Fruit fly (Drosophila melanogaster) whole organism, embryonic: ENCODE measurements around the gene Kyat.

ENCODE experiments used
- Ada2b ChIP-seq: fragments of 200-800 bp; sonication (Bioruptor generic); IDR thresholded peaks from 2 replicates; pipeline ENCODE4 v1.3.6; 2022; ENCODE audit warnings: missing biosample characterization, missing genetic modification characterization
- Asciz ChIP-seq: fragments of 200-800 bp; sonication (Bioruptor generic); optimal IDR thresholded peaks from 2 replicates; lab custom pipeline; 2017; ENCODE audit warnings: missing biosample characterization, mild to moderate bottlenecking, missing genetic modification characterization, missing genetic modification reagents
- BEAF-32 ChIP-seq: fragments of 200-800 bp; sonication (Bioruptor generic); optimal IDR thresholded peaks from 3 replicates; lab custom pipeline; 2017; ENCODE audit warnings: missing biosample characterization, missing genetic modification characterization, mild to moderate bottlenecking, moderate library complexity, missing genetic modification reagents
- C15 ChIP-seq: fragments of 200-800 bp; sonication (Bioruptor generic); IDR thresholded peaks from 3 replicates; pipeline ENCODE4 v1.3.6; 2022; ENCODE audit warnings: missing biosample characterization, missing genetic modification characterization
- CG10209 ChIP-seq: fragments of 200-800 bp; sonication (Bioruptor generic); optimal IDR thresholded peaks from 3 replicates; lab custom pipeline; 2017; ENCODE audit warnings: missing biosample characterization, mild to moderate bottlenecking, missing genetic modification characterization, missing genetic modification reagents
- CG10267 ChIP-seq: fragments of 200-800 bp; sonication (Bioruptor generic); optimal IDR thresholded peaks from 2 replicates; lab custom pipeline; 2018; ENCODE audit warnings: missing biosample characterization, mild to moderate bottlenecking, missing genetic modification characterization, moderate library complexity
- CG11085 ChIP-seq: fragments of 200-800 bp; sonication (Bioruptor generic); IDR thresholded peaks from 2 replicates; pipeline ENCODE4 v1.3.6; 2022; ENCODE audit warnings: missing biosample characterization, missing genetic modification characterization
- CG11398 ChIP-seq: fragments of 200-800 bp; sonication (Bioruptor generic); optimal IDR thresholded peaks from 2 replicates; lab custom pipeline; 2016; ENCODE audit warnings: missing biosample characterization, missing genetic modification characterization
- CG13624 ChIP-seq: fragments of 200-800 bp; sonication (Bioruptor generic); optimal IDR thresholded peaks from 2 replicates; lab custom pipeline; 2016; ENCODE audit warnings: missing biosample characterization, missing genetic modification characterization
- CG14014 ChIP-seq: fragments of 200-800 bp; sonication (Bioruptor generic); IDR thresholded peaks from 2 replicates; pipeline ENCODE4 v1.3.6; 2022; ENCODE audit warnings: missing biosample characterization, missing genetic modification characterization
- CG16863 ChIP-seq: fragments of 200-800 bp; sonication (Bioruptor generic); optimal IDR thresholded peaks from 3 replicates; lab custom pipeline; 2016; ENCODE audit warnings: missing biosample characterization, missing genetic modification characterization
- CG17568 ChIP-seq: fragments of 200-800 bp; sonication (Bioruptor generic); optimal IDR thresholded peaks from 2 replicates; lab custom pipeline; 2018; ENCODE audit warnings: missing biosample characterization, mild to moderate bottlenecking, missing genetic modification characterization, moderate library complexity
- CG18476 ChIP-seq: fragments of 200-800 bp; sonication (Bioruptor generic); optimal IDR thresholded peaks from 2 replicates; lab custom pipeline; 2016; ENCODE audit warnings: missing biosample characterization, mild to moderate bottlenecking, missing genetic modification characterization
- CG2875 ChIP-seq: fragments of 200-800 bp; sonication (Bioruptor generic); optimal IDR thresholded peaks from 2 replicates; lab custom pipeline; 2017; ENCODE audit warnings: missing biosample characterization, mild to moderate bottlenecking, missing genetic modification characterization, missing genetic modification reagents
- CG2889 ChIP-seq: fragments of 200-800 bp; sonication (Bioruptor generic); IDR thresholded peaks from 3 replicates; pipeline ENCODE4 v1.3.6; 2022; ENCODE audit warnings: missing biosample characterization, missing genetic modification characterization
- CG30403 ChIP-seq: fragments of 200-800 bp; sonication (Bioruptor generic); optimal IDR thresholded peaks from 3 replicates; lab custom pipeline; 2016; ENCODE audit warnings: missing biosample characterization, missing genetic modification characterization
- CG3726 ChIP-seq: fragments of 200-800 bp; sonication (Bioruptor generic); IDR thresholded peaks from 3 replicates; pipeline ENCODE4, ENCODE4 v1.3.6; 2022; ENCODE audit warnings: missing biosample characterization, missing genetic modification characterization
- CG8924 ChIP-seq: fragments of 200-800 bp; optimal IDR thresholded peaks from 3 replicates; lab custom pipeline; 2019; ENCODE audit warnings: missing biosample characterization, mild to moderate bottlenecking, missing genetic modification characterization, moderate library complexity
- CG9797 ChIP-seq: fragments of 200-800 bp; sonication (Bioruptor generic); optimal IDR thresholded peaks from 3 replicates; lab custom pipeline; 2018; ENCODE audit warnings: missing biosample characterization, mild to moderate bottlenecking, missing genetic modification characterization
- Dek ChIP-seq: fragments of 200-800 bp; sonication (Bioruptor generic); optimal IDR thresholded peaks from 3 replicates; lab custom pipeline; 2019; ENCODE audit warnings: missing biosample characterization, mild to moderate bottlenecking, missing genetic modification characterization, moderate library complexity
- Dll ChIP-seq: fragments of 200-800 bp; sonication (Bioruptor generic); IDR thresholded peaks from 4 replicates; pipeline ENCODE4 v1.3.6; 2022; ENCODE audit warnings: missing biosample characterization, missing genetic modification characterization; ENCODE audit not compliant: partially characterized antibody
- Fer1 ChIP-seq: fragments of 200-800 bp; sonication (Bioruptor generic); optimal IDR thresholded peaks from 2 replicates; lab custom pipeline; 2017; ENCODE audit warnings: missing biosample characterization, mild to moderate bottlenecking, missing genetic modification characterization
- Fer2 ChIP-seq: fragments of 200-800 bp; sonication (Bioruptor generic); optimal IDR thresholded peaks from 2 replicates; lab custom pipeline; 2018; ENCODE audit warnings: missing biosample characterization, mild to moderate bottlenecking, missing genetic modification characterization, moderate library complexity
- Gsc ChIP-seq: fragments of 200-800 bp; sonication (Bioruptor generic); IDR thresholded peaks from 2 replicates; pipeline ENCODE4 v1.3.6; 2022; ENCODE audit warnings: missing biosample characterization, missing genetic modification characterization
- HmgD ChIP-seq: fragments of 200-800 bp; sonication (Bioruptor generic); optimal IDR thresholded peaks from 3 replicates; lab custom pipeline; 2016; ENCODE audit warnings: missing biosample characterization, missing genetic modification characterization
- Hmr ChIP-seq: fragments of 200-800 bp; sonication (Bioruptor generic); optimal IDR thresholded peaks from 3 replicates; lab custom pipeline; 2017; ENCODE audit warnings: mild to moderate bottlenecking, missing biosample characterization, missing genetic modification reagents, missing genetic modification characterization
- Lpt ChIP-seq: fragments of >200 bp; optimal IDR thresholded peaks from 2 replicates; lab custom pipeline; 2018; ENCODE audit warnings: missing biosample characterization, missing genetic modification characterization
- Mrtf ChIP-seq: fragments of 200-800 bp; sonication (Bioruptor generic); IDR thresholded peaks from 3 replicates; pipeline ENCODE4 v1.3.6; 2022; ENCODE audit warnings: missing biosample characterization, missing genetic modification characterization
- Myb ChIP-seq: fragments of 200-800 bp; sonication (Bioruptor generic); optimal IDR thresholded peaks from 2 replicates; lab custom pipeline; 2016; ENCODE audit warnings: missing biosample characterization, missing genetic modification characterization
- Sin3A ChIP-seq: fragments of >200 bp; optimal IDR thresholded peaks from 2 replicates; lab custom pipeline; 2018
- Sry-β ChIP-seq: fragments of 200-800 bp; sonication (Bioruptor generic); optimal IDR thresholded peaks from 2 replicates; lab custom pipeline; 2018; ENCODE audit warnings: missing biosample characterization, mild to moderate bottlenecking, missing genetic modification characterization, moderate library complexity
- Ssrp ChIP-seq: fragments of 200-800 bp; sonication (Bioruptor generic); optimal IDR thresholded peaks from 2 replicates; lab custom pipeline; 2018; ENCODE audit warnings: missing biosample characterization, mild to moderate bottlenecking, missing genetic modification characterization, moderate library complexity
- Xrp1 ChIP-seq: fragments of 200-800 bp; sonication (Bioruptor generic); IDR thresholded peaks from 2 replicates; pipeline ENCODE4 v1.3.6; 2022; ENCODE audit warnings: missing biosample characterization, missing genetic modification characterization
- ab ChIP-seq: fragments of 200-800 bp; sonication (Bioruptor generic); optimal IDR thresholded peaks from 2 replicates; lab custom pipeline; 2016; ENCODE audit warnings: missing biosample characterization, missing genetic modification characterization
- btn ChIP-seq: fragments of 200-800 bp; sonication (Bioruptor generic); optimal IDR thresholded peaks from 2 replicates; lab custom pipeline; 2016; ENCODE audit warnings: missing biosample characterization, missing genetic modification characterization
- caup ChIP-seq: fragments of 200-800 bp; sonication (Bioruptor generic); optimal IDR thresholded peaks from 3 replicates; lab custom pipeline; 2017; ENCODE audit warnings: missing biosample characterization, mild to moderate bottlenecking, missing genetic modification characterization, moderate library complexity; ENCODE audit not compliant: severe bottlenecking
- crc ChIP-seq: fragments of 200-800 bp; sonication (Bioruptor generic); optimal IDR thresholded peaks from 2 replicates; lab custom pipeline; 2016; ENCODE audit warnings: missing biosample characterization, missing genetic modification characterization
- emc ChIP-seq: fragments of 200-800 bp; sonication (Bioruptor generic); optimal IDR thresholded peaks from 2 replicates; lab custom pipeline; 2016; ENCODE audit warnings: missing biosample characterization, missing genetic modification characterization
- fu2 ChIP-seq: fragments of 200-800 bp; sonication (Bioruptor generic); optimal IDR thresholded peaks from 2 replicates; lab custom pipeline; 2016; ENCODE audit warnings: missing biosample characterization, missing genetic modification characterization
- grau ChIP-seq: fragments of 200-800 bp; optimal IDR thresholded peaks from 3 replicates; lab custom pipeline; 2019; ENCODE audit warnings: missing biosample characterization, mild to moderate bottlenecking, missing genetic modification characterization, moderate library complexity
- hbn ChIP-seq: fragments of 200-800 bp; sonication (Bioruptor generic); IDR thresholded peaks from 2 replicates; pipeline ENCODE4 v1.3.6; 2022; ENCODE audit warnings: missing biosample characterization, missing genetic modification characterization; ENCODE audit not compliant: partially characterized antibody
- hth ChIP-seq: fragments of >200 bp; optimal IDR thresholded peaks from 2 replicates; lab custom pipeline; 2017; ENCODE audit warnings: inconsistent platforms
- inv ChIP-seq: fragments of 200-800 bp; sonication (Bioruptor generic); IDR thresholded peaks from 2 replicates; pipeline ENCODE4 v1.3.6; 2022; ENCODE audit warnings: missing biosample characterization, missing genetic modification characterization; ENCODE audit not compliant: partially characterized antibody
- odd ChIP-seq: fragments of 200-800 bp; sonication (Bioruptor generic); optimal IDR thresholded peaks from 2 replicates; lab custom pipeline; 2017; ENCODE audit warnings: missing biosample characterization, mild to moderate bottlenecking, missing genetic modification characterization
- otp ChIP-seq: fragments of 200-800 bp; sonication (Bioruptor generic); IDR thresholded peaks from 3 replicates; pipeline ENCODE4, ENCODE4 v1.3.6; 2022; ENCODE audit warnings: missing biosample characterization, missing genetic modification characterization
- salm ChIP-seq: fragments of 200-800 bp; sonication (Bioruptor generic); optimal IDR thresholded peaks from 2 replicates; lab custom pipeline; 2018; ENCODE audit warnings: missing biosample characterization, mild to moderate bottlenecking, missing genetic modification characterization
- schlank ChIP-seq: fragments of 200-800 bp; sonication (Bioruptor generic); optimal IDR thresholded peaks from 2 replicates; lab custom pipeline; 2018; ENCODE audit warnings: missing biosample characterization, mild to moderate bottlenecking, missing genetic modification characterization
- stc ChIP-seq: fragments of 200-800 bp; sonication (Bioruptor generic); IDR thresholded peaks from 2 replicates; pipeline ENCODE4 v1.3.6; 2022; ENCODE audit warnings: missing biosample characterization, missing genetic modification characterization
- tgo ChIP-seq: fragments of 200-800 bp; sonication (Bioruptor generic); IDR thresholded peaks from 3 replicates; pipeline ENCODE4 v1.3.6; 2022; ENCODE audit warnings: missing biosample characterization, missing genetic modification characterization
- tna ChIP-seq: fragments of 200-800 bp; sonication (Bioruptor generic); IDR thresholded peaks from 2 replicates; pipeline ENCODE4 v1.3.6; 2022; ENCODE audit warnings: missing biosample characterization, missing genetic modification characterization; ENCODE audit not compliant: partially characterized antibody

Gene Kyat

DNA sequence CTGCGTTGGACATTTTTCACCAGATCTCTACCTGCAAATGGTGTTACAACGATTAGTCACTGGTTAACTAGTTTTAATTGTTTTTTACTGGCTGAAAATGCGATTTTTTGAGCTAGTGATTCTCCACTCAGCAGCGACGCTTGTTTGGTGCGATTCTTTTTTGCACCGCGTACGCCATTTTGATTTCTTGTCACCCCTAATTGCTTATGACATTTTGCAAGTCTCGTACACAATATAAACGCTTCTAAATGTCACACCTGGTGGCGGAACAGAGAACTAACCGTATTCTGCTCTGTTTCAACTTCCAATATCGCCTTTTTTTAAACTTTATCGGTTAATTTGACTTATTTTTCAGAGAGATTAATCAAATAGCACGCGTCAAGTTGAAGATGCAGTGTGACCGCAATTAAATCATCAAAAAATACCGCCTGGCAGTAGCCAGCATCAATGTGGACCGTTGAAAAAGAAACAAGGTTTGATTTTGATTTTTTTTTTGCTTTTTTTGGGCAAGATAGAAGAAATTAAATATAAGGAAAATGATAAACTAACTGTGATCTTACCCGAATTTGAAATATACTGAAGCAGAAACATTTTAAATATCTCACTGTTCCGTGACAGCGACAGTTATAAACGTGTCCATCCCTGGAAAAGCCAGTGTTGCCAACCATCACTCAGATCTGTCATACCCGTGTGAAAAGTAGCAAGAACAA is 3.2 kb downstream of the Kyat start, which contains the start of the genes COX5A and glo (continued):
- TF ChIP-seq schlank (tag; lab: Kevin White, UChicago), result no peak
- TF ChIP-seq CG10267, result peak; percentile 85
- peak; percentile 67 for TF ChIP-seq CG11085 (GFP tag; lab: Robert Waterston, UW)
- peak; percentile 34 for TF ChIP-seq Sry-β (GFP tag; lab: Kevin White, UChicago)
- TF ChIP-seq fu2 (GFP tag; lab: Kevin White, UChicago), result peak; percentile 84
- TF ChIP-seq CG8924, result peak; percentile 61
- TF ChIP-seq hbn (GFP tag; lab: Robert Waterston, UW), result no peak
- no peak for TF ChIP-seq inv (GFP tag; lab: Robert Waterston, UW)
- TF ChIP-seq CG14014 (GFP tag; lab: Robert Waterston, UW), result peak; percentile 73
- TF ChIP-seq crc (GFP tag; lab: Kevin White, UChicago), result peak; percentile 53
- TF ChIP-seq btn (GFP tag; lab: Kevin White, UChicago), result peak; percentile 24
- TF ChIP-seq caup (GFP tag; lab: Kevin White, UChicago), result peak; percentile 71
- no peak for TF ChIP-seq Gsc (GFP tag; lab: Robert Waterston, UW)
- TF ChIP-seq odd (GFP tag; lab: Kevin White, UChicago), result peak; percentile 33
- peak; percentile 68 for TF ChIP-seq Dek (tag; lab: Kevin White, UChicago)
- TF ChIP-seq C15 (GFP tag; lab: Robert Waterston, UW), result 0 out of 3 replicates have a peak, but pooled peaks have one; percentile 65
- 0 out of 3 replicates have a peak, but pooled peaks have one; percentile 54 for TF ChIP-seq otp (GFP tag; lab: Robert Waterston, UW)
- no peak for TF ChIP-seq CG3726 (GFP tag; lab: Robert Waterston, UW)
- no peak for TF ChIP-seq CG17568
- TF ChIP-seq CG30403 (GFP tag; lab: Kevin White, UChicago), result peak; percentile 89
- TF ChIP-seq CG11398 (GFP tag; lab: Kevin White, UChicago), result peak; percentile 7
- TF ChIP-seq stc (GFP tag; lab: Robert Waterston, UW), result no peak; the same call in none of the 2 replicates
- TF ChIP-seq Ada2b, result peak; percentile 73
- TF ChIP-seq CG10209 (GFP tag; lab: Kevin White, UChicago), result peak; percentile 65
- TF ChIP-seq salm (tag; lab: Kevin White, UChicago), result peak; percentile 25
- peak; percentile 90 for TF ChIP-seq HmgD (GFP tag; lab: Kevin White, UChicago)
- peak; percentile 39; the same call in 2 of the 4 replicates for TF ChIP-seq Dll (GFP tag; lab: Robert Waterston, UW)
- peak; percentile 50 for TF ChIP-seq CG18476
- peak; percentile 76 for TF ChIP-seq tgo
- peak; percentile 87 for TF ChIP-seq CG13624 (GFP tag; lab: Kevin White, UChicago)
- TF ChIP-seq tna (GFP tag; lab: Robert Waterston, UW), result no peak
- TF ChIP-seq Lpt (GFP tag; lab: Kevin White, UChicago), result no peak
- peak; percentile 17 for TF ChIP-seq ab (GFP tag; lab: Kevin White, UChicago)
- TF ChIP-seq CG2889 (GFP tag; lab: Robert Waterston, UW), result no peak
- peak; percentile 89 for TF ChIP-seq CG9797
- TF ChIP-seq emc (GFP tag; lab: Kevin White, UChicago), result peak; percentile 62
- TF ChIP-seq hth, result no peak
- TF ChIP-seq Fer2 (tag; lab: Kevin White, UChicago), result peak; percentile 55
- no peak for TF ChIP-seq CG2875
- TF ChIP-seq Sin3A (lab: Kevin White, UChicago), result peak; percentile 92
- TF ChIP-seq Myb (GFP tag; lab: Kevin White, UChicago), result peak; percentile 85
- TF ChIP-seq Ssrp (tag; lab: Kevin White, UChicago), result peak; percentile 45
- TF ChIP-seq Mrtf (GFP tag; lab: Robert Waterston, UW), result no peak
- peak; percentile 80 for TF ChIP-seq CG16863
- TF ChIP-seq BEAF-32 (GFP tag; lab: Kevin White, UChicago), result peak; percentile 60
- peak; percentile 56 for TF ChIP-seq Asciz (GFP tag; lab: Kevin White, UChicago)
- TF ChIP-seq Hmr (GFP tag; lab: Kevin White, UChicago), result peak; percentile 78
- peak; percentile 81 for TF ChIP-seq Xrp1 (GFP tag; lab: Robert Waterston, UW)
- TF ChIP-seq Fer1, result peak; percentile 69
- TF ChIP-seq grau (tag; lab: Kevin White, UChicago), result peak; percentile 66
